Worm (Caenorhabditis elegans) whole organism, L3 larva: ENCODE measurements around the gene C42C1.19.

Experiments
- aly-2 ChIP-seq: fragments of 150-350 bp; optimal IDR thresholded peaks from 2 replicates; lab custom pipeline; 2014; ENCODE audit warnings: missing biosample characterization, missing genetic modification characterization
- ceh-82 ChIP-seq: fragments of 150-350 bp; optimal IDR thresholded peaks from 2 replicates; lab custom pipeline; 2014; ENCODE audit warnings: missing biosample characterization, missing genetic modification characterization
- egl-5 ChIP-seq: fragments of 150-350 bp; optimal IDR thresholded peaks from 2 replicates; lab custom pipeline; 2017; ENCODE audit warnings: missing biosample characterization, missing genetic modification reagents, missing genetic modification characterization, inconsistent platforms
- fos-1 ChIP-seq: fragments of 150-350 bp; optimal IDR thresholded peaks from 2 replicates; lab custom pipeline; 2014; ENCODE audit warnings: missing biosample characterization, missing genetic modification characterization
- mml-1 ChIP-seq: fragments of 150-350 bp; sonication (generic microtip); optimal IDR thresholded peaks from 3 replicates; lab custom pipeline; 2014; ENCODE audit warnings: missing biosample characterization, missing genetic modification characterization
- nhr-25 ChIP-seq: sonication (generic microtip); optimal IDR thresholded peaks from 2 replicates; lab custom pipeline; 2017; ENCODE audit warnings: missing biosample characterization, missing genetic modification characterization

DNA sequence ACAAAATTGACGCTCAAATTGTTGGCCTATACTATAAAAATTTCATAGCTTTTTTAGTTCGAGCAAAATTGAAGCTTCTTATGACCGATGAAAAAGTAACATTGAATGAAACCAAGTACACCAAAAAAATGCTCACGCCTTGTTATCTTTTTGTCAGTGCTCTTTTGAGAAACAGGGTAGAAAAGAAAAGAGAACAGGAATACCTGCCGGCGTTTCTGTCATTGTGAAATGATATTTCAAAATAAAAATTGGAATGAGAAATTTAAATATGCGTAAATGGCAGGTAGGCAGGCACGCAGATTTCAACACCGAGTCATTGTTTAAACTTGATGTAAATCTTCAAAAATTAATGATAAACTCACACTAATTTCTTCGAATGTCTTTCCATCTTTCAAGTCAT, 22.2 kb downstream of the C42C1.19 start:
- TF ChIP-seq fos-1 (tag; lab: Kevin White, UChicago) = no peak
- TF ChIP-seq mml-1 (tag; lab: Kevin White, UChicago) = no peak
- TF ChIP-seq nhr-25 (tag; lab: Kevin White, UChicago) = no peak
- no peak for TF ChIP-seq egl-5 (tag; lab: Kevin White, UChicago)
- TF ChIP-seq aly-2 (tag; lab: Kevin White, UChicago) = no peak
- TF ChIP-seq ceh-82 (tag; lab: Kevin White, UChicago) = no peak
